Worm (Caenorhabditis elegans) whole organism, late embryonic: ENCODE results near the gene npp-3.

Experiments
- ama-1 ChIP-seq: fragments of 150-350 bp; optimal IDR thresholded peaks from 2 replicates; lab custom pipeline; 2014
- ceh-19 ChIP-seq: fragments of 200-800 bp; sonication (Bioruptor generic); optimal IDR thresholded peaks from 2 replicates; lab custom pipeline; 2018; ENCODE audit warnings: mild to moderate bottlenecking, missing genetic modification characterization, missing compliant biosample characterization
- ceh-24 ChIP-seq: sonication (generic microtip); optimal IDR thresholded peaks from 2 replicates; lab custom pipeline; 2016; ENCODE audit warnings: mild to moderate bottlenecking, missing genetic modification characterization, missing compliant biosample characterization
- lin-11 ChIP-seq: fragments of 200-800 bp; sonication (Bioruptor generic); optimal IDR thresholded peaks from 2 replicates; lab custom pipeline; 2018; ENCODE audit warnings: mild to moderate bottlenecking, missing genetic modification characterization, missing compliant biosample characterization
- pqm-1 ChIP-seq: sonication (generic microtip); optimal IDR thresholded peaks from 2 replicates; lab custom pipeline; 2016; ENCODE audit warnings: missing genetic modification characterization, missing compliant biosample characterization
- ref-2 ChIP-seq: sonication (generic microtip); optimal IDR thresholded peaks from 2 replicates; lab custom pipeline; 2016; ENCODE audit warnings: missing genetic modification characterization, missing compliant biosample characterization
- rnt-1 ChIP-seq: sonication (generic microtip); optimal IDR thresholded peaks from 2 replicates; lab custom pipeline; 2016; ENCODE audit warnings: missing genetic modification characterization, missing compliant biosample characterization
- tbx-2 ChIP-seq: sonication (generic microtip); optimal IDR thresholded peaks from 2 replicates; lab custom pipeline; 2016; ENCODE audit warnings: missing genetic modification characterization, missing compliant biosample characterization

ce11 chrII:11906217-11906616, 31.6 kb upstream of the npp-3 start, which contains the start of gene ZK930.4:
- no peak for TF ChIP-seq lin-11
- no peak for TF ChIP-seq rnt-1 (tag; lab: Kevin White, UChicago)
- TF ChIP-seq pqm-1, result no peak
- no peak for TF ChIP-seq tbx-2 (tag; lab: Kevin White, UChicago)
- TF ChIP-seq ama-1 (lab: Kevin White, UChicago), result no peak
- TF ChIP-seq ceh-24 (tag; lab: Kevin White, UChicago), result no peak
- no peak for TF ChIP-seq ref-2 (tag; lab: Kevin White, UChicago)
- TF ChIP-seq ceh-19, result no peak
